Fruit fly (Drosophila melanogaster) whole organism, adult: Measurements from ENCODE around the gene CG12609.

ENCODE experiments used
- CG14711 ChIP-seq: fragments of 200-800 bp; sonication (Bioruptor generic); optimal IDR thresholded peaks from 2 replicates; lab custom pipeline; 2018; ENCODE audit warnings: missing biosample characterization, mild to moderate bottlenecking, missing genetic modification characterization, moderate library complexity
- CG1620 ChIP-seq: fragments of 200-800 bp; sonication (Bioruptor generic); optimal IDR thresholded peaks from 2 replicates; lab custom pipeline; 2016; ENCODE audit warnings: missing biosample characterization, missing genetic modification characterization
- CG33017 ChIP-seq: fragments of 200-800 bp; sonication (Bioruptor generic); optimal IDR thresholded peaks from 2 replicates; lab custom pipeline; 2018; ENCODE audit warnings: missing biosample characterization, mild to moderate bottlenecking, missing genetic modification characterization, moderate library complexity
- CG7045 ChIP-seq: fragments of 200-800 bp; sonication (Bioruptor generic); optimal IDR thresholded peaks from 2 replicates; lab custom pipeline; 2017; ENCODE audit warnings: missing biosample characterization, mild to moderate bottlenecking, missing genetic modification characterization
- CG7101 ChIP-seq: fragments of 200-800 bp; sonication (Bioruptor generic); optimal IDR thresholded peaks from 2 replicates; lab custom pipeline; 2018; ENCODE audit warnings: missing biosample characterization, mild to moderate bottlenecking, missing genetic modification characterization, moderate library complexity
- Crg-1 ChIP-seq: fragments of 200-800 bp; sonication (Bioruptor generic); optimal IDR thresholded peaks from 2 replicates; lab custom pipeline; 2016; ENCODE audit warnings: missing biosample characterization, missing genetic modification characterization
- Hr96 ChIP-seq: fragments of 200-800 bp; sonication (Bioruptor generic); optimal IDR thresholded peaks from 2 replicates; lab custom pipeline; 2016; ENCODE audit warnings: missing biosample characterization, missing genetic modification characterization
- Mnt ChIP-seq: fragments of 200-800 bp; sonication (Bioruptor generic); optimal IDR thresholded peaks from 2 replicates; lab custom pipeline; 2016; ENCODE audit warnings: missing biosample characterization, mild to moderate bottlenecking, missing genetic modification characterization
- bab1 ChIP-seq: fragments of 200-800 bp; sonication (Bioruptor generic); optimal IDR thresholded peaks from 3 replicates; lab custom pipeline; 2019; ENCODE audit warnings: missing biosample characterization, mild to moderate bottlenecking, missing genetic modification characterization, moderate library complexity
- cic ChIP-seq: fragments of 200-800 bp; sonication (Bioruptor generic); optimal IDR thresholded peaks from 2 replicates; lab custom pipeline; 2017; ENCODE audit warnings: missing biosample characterization, mild to moderate bottlenecking, missing genetic modification characterization, moderate library complexity
- kay ChIP-seq: fragments of 200-800 bp; sonication (Bioruptor generic); peaks from one replicate; lab custom pipeline; 2016; ENCODE audit warnings: missing biosample characterization, missing genetic modification characterization, borderline replicate concordance
- pad ChIP-seq: fragments of 200-800 bp; sonication (Bioruptor generic); optimal IDR thresholded peaks from 3 replicates; lab custom pipeline; 2017; ENCODE audit warnings: missing biosample characterization, missing genetic modification characterization, mild to moderate bottlenecking, moderate library complexity, missing genetic modification reagents
- tj ChIP-seq: fragments of 200-800 bp; sonication (Bioruptor generic); optimal IDR thresholded peaks from 3 replicates; lab custom pipeline; 2017; ENCODE audit warnings: missing biosample characterization, mild to moderate bottlenecking, missing genetic modification characterization, moderate library complexity
- toe ChIP-seq: fragments of 200-800 bp; sonication (Bioruptor generic); optimal IDR thresholded peaks from 2 replicates; lab custom pipeline; 2016; ENCODE audit warnings: missing biosample characterization, missing genetic modification characterization

- TF ChIP-seq pad (GFP tag; lab: Kevin White, UChicago), result no peak
- TF ChIP-seq CG7101, result no peak
- no peak for TF ChIP-seq CG7045 (GFP tag; lab: Kevin White, UChicago)
- TF ChIP-seq Mnt (GFP tag; lab: Kevin White, UChicago), result no peak
- no peak for TF ChIP-seq CG1620
- TF ChIP-seq cic, result no peak
- TF ChIP-seq Crg-1 (GFP tag; lab: Kevin White, UChicago), result no peak
- TF ChIP-seq kay, result no peak
- no peak for TF ChIP-seq bab1 (GFP tag; lab: Kevin White, UChicago)
- no peak for TF ChIP-seq tj (GFP tag; lab: Kevin White, UChicago)
- TF ChIP-seq Hr96, result no peak
- TF ChIP-seq CG14711 (tag; lab: Kevin White, UChicago), result no peak
- no peak for TF ChIP-seq CG33017 (tag; lab: Kevin White, UChicago)
- TF ChIP-seq toe (GFP tag; lab: Kevin White, UChicago), result no peak
Measured at dm6 chrX:18725572-18725971, 22.5 kb downstream of the CG12609 start, which contains the start of gene CG42302.
